Fruit fly (Drosophila melanogaster): ENCODE measurements around the gene CG5087.

CG5087 gene

DNA sequence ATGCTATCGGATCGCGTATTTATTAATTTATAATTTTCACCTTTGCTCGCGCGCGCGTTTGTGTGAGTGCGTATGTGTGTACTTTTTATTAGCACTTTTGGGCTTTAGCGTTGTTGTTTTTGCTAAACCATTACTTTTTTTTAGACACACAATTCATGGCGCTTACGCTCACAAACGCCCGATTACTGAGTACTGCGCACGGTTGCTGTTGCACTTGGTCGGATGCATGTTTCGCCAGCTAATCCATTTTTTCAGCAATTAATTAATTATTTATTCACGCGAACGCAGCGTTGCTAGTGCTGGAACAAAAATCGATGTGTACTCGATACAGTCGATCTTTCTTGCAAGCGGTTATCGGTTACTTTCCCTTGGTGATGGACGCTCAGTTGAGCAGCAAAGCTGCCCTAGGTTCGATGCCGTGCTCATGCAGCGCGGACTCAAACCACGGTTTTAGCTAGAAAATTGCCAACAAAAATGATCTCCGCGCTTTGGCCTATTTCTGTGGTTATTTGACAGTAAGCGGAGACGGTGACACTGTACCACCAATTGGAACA lies at the start of gene CG5087, which contains the start of gene smg:
TSS of gene CG5087 (plus strand) at position 499 of the 554 bp plus-strand sequence.
TSS of gene smg (minus strand) at position 304 of the 554 bp plus-strand sequence.
- peak; percentile 43 for TF ChIP-seq CG17801 (GFP tag; optimal IDR thresholded peaks at IDR 0.05; ENCODE audit: partially characterized antibody)

DNA sequence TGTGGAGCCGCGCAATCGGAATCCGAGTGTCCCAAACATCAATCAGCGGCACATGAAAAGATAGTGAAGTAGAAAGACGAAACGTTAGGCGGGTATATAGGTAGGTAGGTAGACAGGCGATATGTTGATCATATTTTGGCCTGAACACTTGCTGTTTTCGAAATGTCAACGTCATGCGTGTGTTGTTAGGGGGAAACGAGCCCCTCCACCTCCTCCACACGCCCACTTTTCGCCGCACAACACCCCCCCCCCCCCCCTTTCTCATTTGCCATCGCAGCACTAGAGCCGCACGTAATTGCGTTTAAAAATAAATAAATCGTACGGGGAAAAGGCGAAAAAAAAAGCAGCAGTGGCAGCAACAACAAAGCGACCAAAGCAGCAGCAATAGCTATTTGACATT lies 48.2 kb upstream of the CG5087 start:
- TF ChIP-seq CG17801 (GFP tag; optimal IDR thresholded peaks at IDR 0.05; ENCODE audit: partially characterized antibody) = no peak

dm6 chr3L:8950955-8951354 lies 47.0 kb upstream of the CG5087 start:
- TF ChIP-seq CG17801 (GFP tag; optimal IDR thresholded peaks at IDR 0.05; ENCODE audit: partially characterized antibody) = no peak

dm6 chr3L:8951507-8951906 lies 46.5 kb upstream of the CG5087 start:
- TF ChIP-seq CG17801 (GFP tag; optimal IDR thresholded peaks at IDR 0.05; ENCODE audit: partially characterized antibody) = no peak

dm6 chr3L:8952549-8953198 lies 45.3 kb upstream of the CG5087 start:
- no peak for TF ChIP-seq CG17801 (GFP tag; optimal IDR thresholded peaks at IDR 0.05; ENCODE audit: partially characterized antibody)

- TF ChIP-seq CG17801 (GFP tag; optimal IDR thresholded peaks at IDR 0.05; ENCODE audit: partially characterized antibody) = peak; percentile 55
Observed at dm6 chr3L:8953199-8953956, 44.6 kb upstream of the CG5087 start.

dm6 chr3L:8953962-8954647 lies 43.9 kb upstream of the CG5087 start, which contains the start of the genes CG43783 and orb2:
TSS of gene CG43783 (minus strand) at chr3L:8954272.
TSS of gene orb2 (minus strand) at chr3L:8954463.
- no peak for TF ChIP-seq CG17801 (GFP tag; optimal IDR thresholded peaks at IDR 0.05; ENCODE audit: partially characterized antibody)

- no peak for TF ChIP-seq CG17801 (GFP tag; optimal IDR thresholded peaks at IDR 0.05; ENCODE audit: partially characterized antibody)
Observed at dm6 chr3L:8954648-8955033, 43.3 kb upstream of the CG5087 start, which contains the start of gene GNBP3. TSS of gene GNBP3 (plus strand) at chr3L:8955021.

- TF ChIP-seq CG17801 (GFP tag; optimal IDR thresholded peaks at IDR 0.05; ENCODE audit: partially characterized antibody) = no peak
Observed at dm6 chr3L:8955199-8955598, 42.8 kb upstream of the CG5087 start.

dm6 chr3L:8956669-8957068 lies 41.3 kb upstream of the CG5087 start, which contains the start of gene mRpL12:
TSS of gene mRpL12 (plus strand) at chr3L:8956791.
- TF ChIP-seq CG17801 (GFP tag; optimal IDR thresholded peaks at IDR 0.05; ENCODE audit: partially characterized antibody) = no peak

DNA sequence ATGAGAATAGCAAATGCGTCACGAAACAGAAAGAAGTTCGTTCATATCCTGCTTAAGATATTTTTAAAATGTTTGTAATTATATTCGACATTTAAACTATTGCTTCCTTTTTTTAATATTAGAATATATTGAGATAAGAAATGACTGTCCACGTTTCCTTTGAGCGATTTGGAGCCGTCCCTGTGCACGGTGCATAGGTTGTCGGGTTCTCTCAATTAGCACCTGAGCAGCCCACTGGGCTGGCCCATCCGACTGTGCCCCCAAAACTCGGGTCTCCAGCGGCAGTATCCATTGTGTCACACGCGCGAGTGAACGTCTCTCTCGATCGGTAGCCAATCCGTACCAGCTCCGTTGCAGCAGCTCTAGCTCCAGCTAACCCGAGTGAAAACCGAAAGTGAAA lies 39.4 kb upstream of the CG5087 start, which contains the start of gene CG13313:
TSS of gene CG13313 (plus strand) at position 301 of the 400 bp plus-strand sequence.
- TF ChIP-seq CG17801 (GFP tag; optimal IDR thresholded peaks at IDR 0.05; ENCODE audit: partially characterized antibody) = no peak

dm6 chr3L:8964458-8964857 lies 33.5 kb upstream of the CG5087 start, which contains the start of gene ValRS-m:
TSS of gene ValRS-m (minus strand) at chr3L:8964769.
- TF ChIP-seq CG17801 (GFP tag; optimal IDR thresholded peaks at IDR 0.05; ENCODE audit: partially characterized antibody) = no peak

dm6 chr3L:8966324-8967011 lies 31.5 kb upstream of the CG5087 start, which contains the start of the genes CG5653 and CG5021:
TSS of gene CG5653 (minus strand) at chr3L:8966374.
TSS of gene CG5021 (plus strand) at chr3L:8966829.
- no peak for TF ChIP-seq CG17801 (GFP tag; optimal IDR thresholded peaks at IDR 0.05; ENCODE audit: partially characterized antibody)

DNA sequence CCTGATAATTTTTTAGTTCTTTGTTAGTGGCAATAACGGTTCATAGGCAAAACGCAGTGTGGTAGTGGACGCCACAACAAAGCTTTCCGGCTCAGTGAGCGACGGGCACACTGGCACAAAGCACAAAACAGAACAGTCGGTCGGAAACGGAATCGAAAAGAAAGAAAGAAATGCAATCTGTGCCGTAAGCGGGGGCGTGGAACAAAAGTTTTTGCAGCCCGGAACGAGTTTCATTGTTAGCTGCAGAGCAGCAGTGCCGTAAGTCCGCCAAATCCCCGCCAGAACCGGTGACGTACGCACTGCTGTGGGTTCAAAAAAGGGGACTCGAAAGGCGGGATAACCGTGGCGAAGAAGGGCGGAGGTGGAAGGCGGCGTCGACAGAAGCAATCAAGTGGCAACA lies 29.5 kb upstream of the CG5087 start, which contains the start of gene CG5026:
TSS of gene CG5026 (plus strand) at position 92 of the 400 bp plus-strand sequence.
- TF ChIP-seq CG17801 (GFP tag; optimal IDR thresholded peaks at IDR 0.05; ENCODE audit: partially characterized antibody) = peak; percentile 28

All from ovary, adult (tissue).